Worm (Caenorhabditis elegans) whole organism, L4/young adult: ENCODE data around the gene str-209.

Source experiments
- W03F9.2 ChIP-seq: fragments of 150-350 bp; optimal IDR thresholded peaks from 2 replicates; lab custom pipeline; 2014; ENCODE audit warnings: missing biosample characterization, missing genetic modification characterization
- dao-5 ChIP-seq: sonication (generic microtip); optimal IDR thresholded peaks from 2 replicates; lab custom pipeline; 2016; ENCODE audit warnings: missing genotype, missing genetic modification characterization, moderate library complexity, missing compliant biosample characterization
- him-1 ChIP-seq: sonication (generic microtip); optimal IDR thresholded peaks from 2 replicates; lab custom pipeline; 2016; ENCODE audit warnings: missing genotype, missing genetic modification reagents, missing genetic modification characterization, missing compliant biosample characterization

Gene str-209

DNA sequence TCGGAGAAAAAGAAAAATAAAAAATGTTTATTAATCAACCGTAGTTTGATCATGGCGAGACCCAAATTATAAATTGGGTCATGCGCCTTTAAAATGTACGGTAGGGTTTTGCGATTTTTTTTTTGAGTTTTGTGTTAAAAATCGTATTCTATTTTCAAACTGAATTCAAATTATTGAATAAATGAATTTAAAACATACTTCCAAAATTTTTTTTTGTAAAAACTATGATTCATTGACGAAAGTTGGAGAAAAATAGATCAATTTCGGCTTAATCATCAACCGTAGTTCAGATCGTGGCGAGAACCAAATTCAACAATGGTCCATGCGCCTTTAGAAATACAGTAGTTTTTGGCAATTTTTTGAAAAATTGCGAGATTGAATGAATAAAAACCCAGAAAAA, 14.9 kb downstream of the str-209 start:
- peak; percentile 39 for TF ChIP-seq W03F9.2 (tag; lab: Kevin White, UChicago)
- no peak for TF ChIP-seq him-1 (tag; lab: Kevin White, UChicago)
- TF ChIP-seq dao-5: no peak

ce11 chrV:4964020-4964635, 15.4 kb downstream of the str-209 start:
- no peak for TF ChIP-seq W03F9.2 (tag; lab: Kevin White, UChicago)
- TF ChIP-seq him-1 (tag; lab: Kevin White, UChicago): no peak
- TF ChIP-seq dao-5: no peak

DNA sequence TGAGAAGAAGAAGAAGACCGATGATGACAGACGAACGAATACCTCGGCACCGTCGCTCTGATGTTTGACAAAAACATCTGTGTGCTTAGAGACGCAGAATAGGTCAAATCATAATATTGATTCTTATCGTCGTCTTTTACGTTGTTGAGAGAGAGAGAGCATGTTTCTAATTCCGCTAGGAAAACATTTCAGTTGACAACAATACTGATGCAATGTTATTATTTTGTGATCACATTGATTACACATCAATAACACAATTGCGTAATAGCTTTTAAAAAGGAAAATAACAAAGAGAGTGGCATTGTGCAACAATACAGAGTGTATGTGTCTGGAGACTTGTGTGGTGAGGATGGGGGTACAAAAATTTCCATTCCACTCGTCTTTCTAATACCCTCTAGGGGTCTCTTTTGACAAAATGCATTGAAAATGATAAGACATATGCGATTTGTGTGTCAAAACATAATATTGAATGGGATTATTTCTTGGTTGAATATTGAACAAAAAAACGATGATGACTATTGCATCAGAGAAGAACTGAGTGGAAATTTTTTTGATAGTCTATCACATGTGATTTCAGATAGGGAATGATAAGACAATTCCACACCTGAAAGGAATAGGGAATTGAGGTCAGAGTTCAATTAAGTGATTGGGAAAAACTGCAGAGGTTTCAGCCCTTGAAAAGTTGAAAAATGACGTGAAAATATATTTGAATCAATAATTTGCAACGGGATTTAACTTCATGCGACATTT, 16.1 kb downstream of the str-209 start:
- TF ChIP-seq W03F9.2 (tag; lab: Kevin White, UChicago) (no peak), him-1 (tag; lab: Kevin White, UChicago) (no peak)

DNA sequence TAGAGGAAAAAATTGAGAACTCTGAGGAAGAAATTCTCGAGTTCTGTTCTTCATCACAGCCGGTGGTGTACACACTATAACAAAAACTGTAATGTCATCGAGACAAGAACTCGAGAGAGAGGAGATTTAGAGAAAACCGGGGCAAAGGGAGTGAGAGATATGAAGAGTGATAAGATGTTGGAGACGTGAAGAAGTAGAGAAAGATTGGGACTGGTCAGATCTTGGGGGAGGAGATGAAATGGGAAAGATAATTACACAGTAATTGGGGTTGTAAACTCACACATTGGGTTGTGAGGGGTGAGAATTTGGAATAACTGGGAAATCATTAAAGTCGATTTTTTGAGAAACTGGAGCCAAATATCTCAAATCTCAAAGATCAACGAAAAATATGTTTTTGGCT, 17.1 kb downstream of the str-209 start:
- TF ChIP-seq him-1 (tag; lab: Kevin White, UChicago) (no peak), dao-5 (no peak), W03F9.2 (tag; lab: Kevin White, UChicago) (no peak)

DNA sequence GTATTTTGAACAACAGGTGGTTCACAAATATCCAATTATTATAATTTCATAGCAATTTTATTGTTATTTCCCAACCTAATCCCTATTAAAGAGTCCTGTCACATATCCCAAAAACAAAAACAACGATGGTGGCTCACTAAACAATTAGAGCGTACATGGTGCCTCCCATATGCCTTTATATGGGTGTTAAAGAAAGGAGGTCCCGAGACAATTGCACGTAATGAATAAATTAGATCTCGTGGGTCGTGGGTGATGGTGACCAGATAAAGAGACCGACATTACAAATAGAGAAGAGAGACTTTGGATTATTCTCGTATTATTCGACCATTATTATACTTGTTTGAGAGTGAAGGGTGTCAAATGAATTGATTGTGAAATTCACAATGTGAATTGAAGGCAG, 18.5 kb downstream of the str-209 start:
- TF ChIP-seq him-1 (tag; lab: Kevin White, UChicago): no peak
- TF ChIP-seq W03F9.2 (tag; lab: Kevin White, UChicago): no peak
- TF ChIP-seq dao-5: no peak

- TF ChIP-seq W03F9.2 (tag; lab: Kevin White, UChicago): no peak
- TF ChIP-seq dao-5: no peak
- no peak for TF ChIP-seq him-1 (tag; lab: Kevin White, UChicago)
These were observed 20.0 kb downstream of the str-209 start for ce11 chrV:4968775-4969174.

DNA sequence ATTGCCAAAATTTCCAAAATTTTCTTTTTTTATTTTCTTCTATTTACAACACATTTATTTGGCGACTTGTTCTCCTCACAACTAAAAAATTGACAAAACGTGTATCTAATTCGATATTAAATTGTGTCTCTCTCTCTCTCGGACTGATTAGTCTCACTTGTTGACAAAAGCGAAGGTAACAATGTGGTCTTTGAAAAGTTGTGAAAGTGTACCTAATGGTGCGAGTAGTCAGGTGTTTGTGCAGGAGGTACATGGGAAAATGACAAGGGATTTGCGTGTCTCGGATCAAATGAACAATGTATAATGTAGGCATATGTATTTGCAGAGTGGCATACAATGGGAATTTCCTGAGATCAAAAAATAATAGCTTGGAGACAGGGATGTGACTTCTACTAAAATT, 20.8 kb downstream of the str-209 start:
- TF ChIP-seq W03F9.2 (tag; lab: Kevin White, UChicago): no peak
- no peak for TF ChIP-seq him-1 (tag; lab: Kevin White, UChicago)
- TF ChIP-seq dao-5: no peak

DNA sequence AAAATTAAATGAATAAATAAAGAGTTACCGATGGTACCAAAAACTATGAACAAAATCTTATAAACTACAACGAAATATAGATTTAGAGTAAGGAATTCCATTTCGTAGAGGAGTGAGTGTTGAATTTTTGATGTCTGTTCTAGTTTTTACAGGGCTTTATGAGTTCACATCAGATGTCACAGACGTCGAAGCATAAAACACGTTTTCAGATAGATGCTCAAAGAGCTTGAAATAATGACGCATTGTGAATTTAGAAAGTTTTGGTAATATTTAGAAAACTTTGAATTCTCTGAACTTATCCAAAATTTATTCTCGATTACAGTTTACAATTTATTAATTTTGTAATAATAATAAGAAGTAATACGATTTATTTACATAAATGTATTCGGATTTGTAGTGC, 24.2 kb downstream of the str-209 start, which contains the start of gene srsx-9:
Gene srsx-9 (minus strand): TSS at position 101 of the 400 bp plus-strand sequence.
- no peak for TF ChIP-seq him-1 (tag; lab: Kevin White, UChicago)

- TF ChIP-seq him-1 (tag; lab: Kevin White, UChicago): no peak
- TF ChIP-seq W03F9.2 (tag; lab: Kevin White, UChicago): no peak
- TF ChIP-seq dao-5: no peak
These were observed 25.9 kb downstream of the str-209 start, which contains the start of gene srsx-10 for ce11 chrV:4974677-4975076. srsx-10 (minus strand) TSS chrV:4974777.

DNA sequence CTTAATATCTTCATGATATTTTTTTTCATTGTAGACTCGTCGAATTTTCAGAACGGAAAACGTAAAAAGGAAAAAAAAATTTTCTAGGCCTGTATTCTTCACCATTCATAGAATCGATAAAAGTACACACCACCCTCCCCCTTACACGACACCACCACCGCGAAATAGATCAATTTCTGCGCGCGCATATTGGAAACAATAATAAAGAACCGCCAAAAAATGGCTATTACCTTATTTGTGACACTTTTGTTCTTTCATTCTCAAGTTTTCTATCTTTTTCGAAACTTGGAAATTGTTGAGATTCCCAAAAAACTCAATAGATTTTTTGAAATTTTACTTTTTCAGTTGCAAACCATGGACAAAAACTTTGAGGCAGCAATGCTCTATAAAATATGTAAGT, 26.4 kb downstream of the str-209 start, which contains the start of gene F26G5.1:
Gene F26G5.1 (plus strand): TSS at position 339 of the 400 bp plus-strand sequence.
- TF ChIP-seq dao-5: no peak
- TF ChIP-seq W03F9.2 (tag; lab: Kevin White, UChicago): no peak
- no peak for TF ChIP-seq him-1 (tag; lab: Kevin White, UChicago)

ce11 chrV:4977539-4977938, 28.8 kb downstream of the str-209 start:
- TF ChIP-seq him-1 (tag; lab: Kevin White, UChicago): no peak

DNA sequence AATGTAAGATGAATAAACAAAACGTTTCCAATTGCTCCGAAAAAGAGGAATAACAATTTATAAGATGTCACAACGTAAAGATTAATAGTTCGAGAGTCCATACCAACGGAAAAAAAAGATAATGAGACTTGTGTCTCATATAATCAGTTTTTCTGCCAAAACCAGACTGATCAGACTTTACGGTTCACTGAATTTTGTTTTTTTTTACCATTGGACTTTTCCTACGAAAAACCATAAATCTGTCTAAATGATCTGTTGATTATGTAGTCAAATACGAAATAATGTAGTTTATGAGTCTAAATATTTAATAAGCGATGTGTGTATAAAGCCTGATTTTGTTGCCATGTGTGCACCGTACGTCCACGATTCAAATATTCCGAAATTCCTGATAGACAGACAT, 30.3 kb downstream of the str-209 start, which contains the start of gene srsx-11:
Gene srsx-11 (minus strand): TSS at position 101 of the 400 bp plus-strand sequence.
- no peak for TF ChIP-seq W03F9.2 (tag; lab: Kevin White, UChicago)
- TF ChIP-seq him-1 (tag; lab: Kevin White, UChicago): no peak
- no peak for TF ChIP-seq dao-5

ce11 chrV:4980094-4980493, 31.4 kb downstream of the str-209 start:
- TF ChIP-seq him-1 (tag; lab: Kevin White, UChicago): no peak
- no peak for TF ChIP-seq dao-5
- no peak for TF ChIP-seq W03F9.2 (tag; lab: Kevin White, UChicago)

ce11 chrV:4980873-4981272, 32.1 kb downstream of the str-209 start, which contains the start of gene srsx-12:
srsx-12 (minus strand) TSS chrV:4980973.
- TF ChIP-seq him-1 (tag; lab: Kevin White, UChicago): no peak
- TF ChIP-seq W03F9.2 (tag; lab: Kevin White, UChicago): no peak
- no peak for TF ChIP-seq dao-5
